Fruit fly (Drosophila melanogaster): Measurements from ENCODE around the gene Akr1B.

The Akr1B gene

dm6 chr3L:11579919-11580318, 44.3 kb downstream of the Akr1B start, which contains the start of gene CG43390 (continued):
- TF ChIP-seq CG1832 (GFP tag; optimal IDR thresholded peaks at IDR 0.05): no peak
- peak; percentile 94 for TF ChIP-seq caup (GFP tag; optimal IDR thresholded peaks at IDR 0.05; ENCODE audit: severe bottlenecking)
- TF ChIP-seq dpn (GFP tag; optimal IDR thresholded peaks at IDR 0.05): peak in 1 of 2 experiments; percentile 31
- no peak for TF ChIP-seq Nf-YC (tag; optimal IDR thresholded peaks at IDR 0.05)
- peak; percentile 92 for TF ChIP-seq fd3F (GFP tag; optimal IDR thresholded peaks at IDR 0.05)
- TF ChIP-seq E2f2 (GFP tag; IDR thresholded peaks at IDR 0.05): no peak
- no peak; the same call in 1 of the 2 replicates for TF ChIP-seq CG31441 (GFP tag; IDR thresholded peaks at IDR 0.05)
- peak; percentile 27 for TF ChIP-seq pho (GFP tag; optimal IDR thresholded peaks at IDR 0.05)
- no peak for TF ChIP-seq Dfd (GFP tag; optimal IDR thresholded peaks at IDR 0.05)
- no peak for TF ChIP-seq CG12104 (GFP tag; optimal IDR thresholded peaks at IDR 0.05)
- TF ChIP-seq tna (GFP tag; IDR thresholded peaks at IDR 0.05; ENCODE audit: partially characterized antibody): no peak
- TF ChIP-seq BtbVII (GFP tag; optimal IDR thresholded peaks at IDR 0.05): peak; percentile 83
- no peak for TF ChIP-seq org-1 (GFP tag; optimal IDR thresholded peaks at IDR 0.05)
- peak; percentile 51; the same call in 1 of the 3 replicates for TF ChIP-seq dysf (GFP tag; IDR thresholded peaks at IDR 0.05)
- no peak for TF ChIP-seq CG11085 (GFP tag; IDR thresholded peaks at IDR 0.05)
- TF ChIP-seq sim (GFP tag; IDR thresholded peaks at IDR 0.05): no peak
- TF ChIP-seq Drgx (GFP tag; IDR thresholded peaks at IDR 0.05): no peak
- peak; percentile 83 for TF ChIP-seq CG2678 (tag; optimal IDR thresholded peaks at IDR 0.05)
- TF ChIP-seq CG17186 (GFP tag; optimal IDR thresholded peaks at IDR 0.05): no peak
- TF ChIP-seq Bteb2 (GFP tag; optimal IDR thresholded peaks at IDR 0.05): peak; percentile 7
- no peak for TF ChIP-seq E2f1 (GFP tag; IDR thresholded peaks at IDR 0.05)
- no peak for TF ChIP-seq H15 (GFP tag; IDR thresholded peaks at IDR 0.05)
- no peak for TF ChIP-seq slp2 (GFP tag; optimal IDR thresholded peaks at IDR 0.05)
- TF ChIP-seq CG12769 (tag; optimal IDR thresholded peaks at IDR 0.05): peak; percentile 90
- TF ChIP-seq CG15011 (GFP tag; optimal IDR thresholded peaks at IDR 0.05): peak; percentile 65
- TF ChIP-seq run (tag; optimal IDR thresholded peaks at IDR 0.05): no peak
- peak; percentile 45 for TF ChIP-seq Hey (tag; optimal IDR thresholded peaks at IDR 0.05)
- TF ChIP-seq PHDP (tag; optimal IDR thresholded peaks at IDR 0.05): peak; percentile 76
- TF ChIP-seq Asciz (GFP tag; optimal IDR thresholded peaks at IDR 0.05): peak; percentile 87
- peak; percentile 72 for TF ChIP-seq CG15269 (tag; optimal IDR thresholded peaks at IDR 0.05)
- peak; percentile 40 for TF ChIP-seq CG9817 (tag; optimal IDR thresholded peaks at IDR 0.05)
- TF ChIP-seq YL-1 (GFP tag; optimal IDR thresholded peaks at IDR 0.05): no peak
- TF ChIP-seq gt (GFP tag; IDR thresholded peaks at IDR 0.05): no peak
- TF ChIP-seq al (GFP tag; IDR thresholded peaks at IDR 0.05): no peak
- TF ChIP-seq CG32767 (GFP tag; IDR thresholded peaks at IDR 0.05): no peak
- TF ChIP-seq kni (GFP tag; optimal IDR thresholded peaks at IDR 0.05): no peak
- TF ChIP-seq Scr (GFP tag; IDR thresholded peaks at IDR 0.05; ENCODE audit: partially characterized antibody): no peak
- no peak for TF ChIP-seq CG8290 (GFP tag; optimal IDR thresholded peaks at IDR 0.05)
- peak in 1 of 2 experiments; percentile 96 for TF ChIP-seq CG8290 (tag; optimal IDR thresholded peaks at IDR 0.05)
- TF ChIP-seq CG2120 (GFP tag; optimal IDR thresholded peaks at IDR 0.05): peak; percentile 59
- TF ChIP-seq CG16863 (GFP tag; optimal IDR thresholded peaks at IDR 0.05): no peak
- TF ChIP-seq CG13287 (GFP tag; IDR thresholded peaks at IDR 0.05; ENCODE audit: partially characterized antibody): no peak
- peak; percentile 7 for TF ChIP-seq CG12744 (GFP tag; optimal IDR thresholded peaks at IDR 0.05)
- peak; percentile 46 for TF ChIP-seq Hand (GFP tag; optimal IDR thresholded peaks at IDR 0.05)
- peak; percentile 24 for TF ChIP-seq CG7556 (GFP tag; optimal IDR thresholded peaks at IDR 0.05)
- TF ChIP-seq CG9797 (GFP tag; optimal IDR thresholded peaks at IDR 0.05): no peak
- peak; percentile 52 for TF ChIP-seq CG1233 (GFP tag; optimal IDR thresholded peaks at IDR 0.05)
- TF ChIP-seq amos (GFP tag; IDR thresholded peaks at IDR 0.05; ENCODE audit: partially characterized antibody): no peak
- no peak for TF ChIP-seq Dll (GFP tag; IDR thresholded peaks at IDR 0.05; ENCODE audit: partially characterized antibody)
- no peak for TF ChIP-seq seq (GFP tag; IDR thresholded peaks at IDR 0.05)
- peak; percentile 66 for TF ChIP-seq gsb (GFP tag; IDR thresholded peaks at IDR 0.05)

Data from whole organism, embryonic.